Fruit fly (Drosophila melanogaster) whole organism: Measurements from ENCODE around the gene CG7840.

Experiments
- CG8478 ChIP-seq: fragments of >200 bp; optimal IDR thresholded peaks from 2 replicates; lab custom pipeline; 2018; ENCODE audit warnings: inconsistent platforms
- Dll ChIP-seq: fragments of >200 bp; optimal IDR thresholded peaks from 2 replicates; lab custom pipeline; 2017
- EcR ChIP-seq, 2 experiments: fragments of >200 bp; optimal IDR thresholded peaks; 2 replicates each; lab custom pipeline; 2017; ENCODE audit warnings: missing biosample characterization in 2 of 2, missing genetic modification characterization in 2 of 2, missing genetic modification reagents in 2 of 2
- pan ChIP-seq: fragments of >200 bp; optimal IDR thresholded peaks from 2 replicates; lab custom pipeline; 2017
- psq ChIP-seq: fragments of >200 bp; optimal IDR thresholded peaks from 2 replicates; lab custom pipeline; 2017
- usp ChIP-seq: fragments of >200 bp; optimal IDR thresholded peaks from 2 replicates; lab custom pipeline; 2017; ENCODE audit warnings: missing biosample characterization, missing genetic modification characterization, mixed read lengths

DNA sequence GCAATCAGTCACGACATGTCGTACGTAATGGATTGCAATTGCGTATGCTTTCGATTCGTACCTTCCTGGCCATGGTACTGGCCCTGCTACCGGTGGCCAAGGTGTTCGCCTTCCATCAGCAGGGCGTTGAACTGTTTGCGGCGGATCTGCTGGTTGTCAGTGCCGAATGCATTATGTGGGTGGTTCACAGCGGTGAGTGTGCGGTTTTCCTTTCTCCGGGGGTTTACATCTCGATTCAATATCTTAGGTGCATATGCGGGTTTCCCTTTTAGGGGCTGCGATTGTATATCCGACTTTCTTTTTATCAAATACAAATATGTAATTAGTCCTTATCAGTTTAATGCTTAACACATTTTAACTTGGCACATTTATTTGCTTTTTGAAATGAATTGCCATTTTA, 6.4 kb downstream of the CG7840 start:
- no peak for TF ChIP-seq psq (lab: Kevin White, UChicago)
- TF ChIP-seq EcR (GFP tag; optimal IDR thresholded peaks at IDR 0.05; lab: Kevin White, UChicago): no peak
- no peak for TF ChIP-seq pan (lab: Kevin White, UChicago)
- no peak for TF ChIP-seq CG8478 (lab: Kevin White, UChicago)
- TF ChIP-seq usp (GFP tag; lab: Kevin White, UChicago): no peak
- no peak for TF ChIP-seq Dll (lab: Kevin White, UChicago)
